Worm (Caenorhabditis elegans) whole organism, mixed stage, embryonic: ENCODE measurements around the gene hecd-1.

Experiments used
- mep-1 ChIP-seq: fragments of 150-350 bp; optimal IDR thresholded peaks from 2 replicates; lab custom pipeline; 2017; ENCODE audit warnings: missing biosample characterization, missing genetic modification reagents, missing genetic modification characterization, inconsistent platforms
- unc-39 ChIP-seq: fragments of 150-350 bp; optimal IDR thresholded peaks from 2 replicates; lab custom pipeline; 2014; ENCODE audit warnings: missing biosample characterization, missing genetic modification characterization

- TF ChIP-seq unc-39 (no peak), mep-1 (tag; lab: Kevin White, UChicago) (no peak)
Observed at ce11 chrIV:7121313-7122055, 23.0 kb downstream of the hecd-1 start, which contains the start of the genes C34D4.10 and str-48.
